Worm (Caenorhabditis elegans) whole organism, late embryonic: ENCODE measurements around the gene srbc-48.

Source experiments
- C38D4.7 ChIP-seq: fragments of 200-800 bp; sonication (Bioruptor generic); optimal IDR thresholded peaks from 2 replicates; lab custom pipeline; 2018; ENCODE audit warnings: mild to moderate bottlenecking, missing genetic modification characterization, moderate library complexity, missing compliant biosample characterization
- Y22D7AL.16 ChIP-seq: sonication (generic microtip); optimal IDR thresholded peaks from 2 replicates; lab custom pipeline; 2016; ENCODE audit warnings: missing genetic modification characterization, missing compliant biosample characterization
- ceh-14 ChIP-seq: sonication (generic microtip); optimal IDR thresholded peaks from 2 replicates; lab custom pipeline; 2016; ENCODE audit warnings: missing genotype, missing genetic modification characterization, missing compliant biosample characterization
- ceh-2 ChIP-seq: sonication (generic microtip); optimal IDR thresholded peaks from 2 replicates; lab custom pipeline; 2016; ENCODE audit warnings: missing genotype, missing genetic modification characterization, missing compliant biosample characterization
- ceh-24 ChIP-seq: sonication (generic microtip); optimal IDR thresholded peaks from 2 replicates; lab custom pipeline; 2016; ENCODE audit warnings: mild to moderate bottlenecking, missing genetic modification characterization, missing compliant biosample characterization
- ceh-31 ChIP-seq: sonication (generic microtip); optimal IDR thresholded peaks from 2 replicates; lab custom pipeline; 2016; ENCODE audit warnings: missing genetic modification characterization, missing compliant biosample characterization
- ceh-45 ChIP-seq: fragments of 200-800 bp; sonication (Bioruptor generic); IDR thresholded peaks from 2 replicates; pipeline ENCODE4 v1.3.6; 2022; ENCODE audit warnings: missing genetic modification reagents, missing genetic modification characterization, missing compliant biosample characterization
- ceh-6 ChIP-seq: fragments of 200-800 bp; sonication (Bioruptor generic); optimal IDR thresholded peaks from 2 replicates; lab custom pipeline; 2018; ENCODE audit warnings: mild to moderate bottlenecking, missing genetic modification characterization, missing compliant biosample characterization
- ceh-9 ChIP-seq: sonication (generic microtip); optimal IDR thresholded peaks from 2 replicates; lab custom pipeline; 2016; ENCODE audit warnings: mild to moderate bottlenecking, missing genetic modification characterization, inconsistent platforms, missing compliant biosample characterization
- che-1 ChIP-seq: sonication (generic microtip); optimal IDR thresholded peaks from 2 replicates; lab custom pipeline; 2016; ENCODE audit warnings: mild to moderate bottlenecking, missing genetic modification characterization, missing compliant biosample characterization
- dmd-4 ChIP-seq: sonication (generic microtip); optimal IDR thresholded peaks from 2 replicates; lab custom pipeline; 2016; ENCODE audit warnings: borderline replicate concordance, missing genetic modification characterization, missing compliant biosample characterization
- dve-1 ChIP-seq: sonication (generic microtip); optimal IDR thresholded peaks from 2 replicates; lab custom pipeline; 2017; ENCODE audit warnings: antibody characterized with exemption, mild to moderate bottlenecking, missing genetic modification characterization, missing compliant biosample characterization
- elt-2 ChIP-seq: sonication (generic microtip); optimal IDR thresholded peaks from 2 replicates; lab custom pipeline; 2016; ENCODE audit warnings: missing genetic modification reagents, missing genetic modification characterization, missing compliant biosample characterization
- eyg-1 ChIP-seq: sonication (generic microtip); optimal IDR thresholded peaks from 2 replicates; lab custom pipeline; 2016; ENCODE audit warnings: missing genotype, missing genetic modification characterization, missing compliant biosample characterization
- fax-1 ChIP-seq: sonication (generic microtip); optimal IDR thresholded peaks from 2 replicates; lab custom pipeline; 2016; ENCODE audit warnings: missing genotype, missing genetic modification characterization, missing compliant biosample characterization
- fkh-10 ChIP-seq: fragments of 150-350 bp; optimal IDR thresholded peaks from 2 replicates; lab custom pipeline; 2014; ENCODE audit warnings: missing biosample characterization, missing genetic modification reagents, missing genetic modification characterization
- fkh-6 ChIP-seq: sonication (generic microtip); optimal IDR thresholded peaks from 2 replicates; lab custom pipeline; 2016; ENCODE audit warnings: missing genetic modification characterization, missing compliant biosample characterization
- hlh-13 ChIP-seq: fragments of 200-800 bp; sonication (Bioruptor generic); optimal IDR thresholded peaks from 2 replicates; lab custom pipeline; 2018; ENCODE audit warnings: mild to moderate bottlenecking, missing genetic modification characterization, missing compliant biosample characterization
- hlh-15 ChIP-seq: sonication (generic microtip); optimal IDR thresholded peaks from 2 replicates; lab custom pipeline; 2016; ENCODE audit warnings: missing genetic modification characterization, missing compliant biosample characterization
- hlh-30 ChIP-seq: sonication (generic microtip); optimal IDR thresholded peaks from 2 replicates; lab custom pipeline; 2017; ENCODE audit warnings: antibody characterized with exemption, missing genetic modification characterization, missing compliant biosample characterization; ENCODE audit not compliant: insufficient read depth
- hlh-8 ChIP-seq: sonication (generic microtip); optimal IDR thresholded peaks from 2 replicates; lab custom pipeline; 2016; ENCODE audit warnings: missing genotype, missing genetic modification characterization, missing compliant biosample characterization
- mec-3 ChIP-seq: sonication (generic microtip); optimal IDR thresholded peaks from 2 replicates; lab custom pipeline; 2016; ENCODE audit warnings: borderline replicate concordance, missing genetic modification characterization, missing compliant biosample characterization
- nhr-232 ChIP-seq: sonication (generic microtip); optimal IDR thresholded peaks from 2 replicates; lab custom pipeline; 2016; ENCODE audit warnings: missing genetic modification characterization, missing compliant biosample characterization
- odd-2 ChIP-seq: sonication (generic microtip); optimal IDR thresholded peaks from 2 replicates; lab custom pipeline; 2017; ENCODE audit warnings: antibody characterized with exemption, mild to moderate bottlenecking, missing genetic modification characterization, missing compliant biosample characterization
- pag-3 ChIP-seq: sonication (generic microtip); optimal IDR thresholded peaks from 2 replicates; lab custom pipeline; 2016; ENCODE audit warnings: missing compliant biosample characterization, missing genetic modification characterization, borderline replicate concordance
- pax-1 ChIP-seq: fragments of 150-350 bp; optimal IDR thresholded peaks from 2 replicates; lab custom pipeline; 2014; ENCODE audit warnings: missing biosample characterization, missing genetic modification characterization
- pha-4 ChIP-seq: fragments of 150-350 bp; optimal IDR thresholded peaks from 2 replicates; lab custom pipeline; 2018; ENCODE audit warnings: missing biosample characterization, missing genetic modification reagents, missing genetic modification characterization
- pros-1 ChIP-seq: fragments of 150-350 bp; optimal IDR thresholded peaks from 2 replicates; lab custom pipeline; 2014; ENCODE audit warnings: missing biosample characterization, missing genetic modification reagents, missing genetic modification characterization
- ref-2 ChIP-seq: sonication (generic microtip); optimal IDR thresholded peaks from 2 replicates; lab custom pipeline; 2016; ENCODE audit warnings: missing genetic modification characterization, missing compliant biosample characterization
- sdc-2 ChIP-seq: sonication (generic microtip); optimal IDR thresholded peaks from 2 replicates; lab custom pipeline; 2016; ENCODE audit warnings: missing genotype, missing genetic modification characterization, missing compliant biosample characterization
- sox-2 ChIP-seq: fragments of 200-800 bp; sonication (Bioruptor generic); IDR thresholded peaks from 2 replicates; pipeline ENCODE4 v1.3.6; 2022; ENCODE audit warnings: missing genetic modification reagents, missing genetic modification characterization, missing compliant biosample characterization
- syd-9 ChIP-seq: sonication (generic microtip); optimal IDR thresholded peaks from 2 replicates; lab custom pipeline; 2016; ENCODE audit warnings: mild to moderate bottlenecking, missing genetic modification characterization, moderate library complexity, missing compliant biosample characterization
- ttx-3 ChIP-seq: sonication (generic microtip); optimal IDR thresholded peaks from 2 replicates; lab custom pipeline; 2016; ENCODE audit warnings: missing genetic modification reagents, missing genetic modification characterization, missing compliant biosample characterization
- zip-5 ChIP-seq: sonication (generic microtip); optimal IDR thresholded peaks from 2 replicates; lab custom pipeline; 2016; ENCODE audit warnings: missing genetic modification characterization, missing compliant biosample characterization

Gene srbc-48

DNA sequence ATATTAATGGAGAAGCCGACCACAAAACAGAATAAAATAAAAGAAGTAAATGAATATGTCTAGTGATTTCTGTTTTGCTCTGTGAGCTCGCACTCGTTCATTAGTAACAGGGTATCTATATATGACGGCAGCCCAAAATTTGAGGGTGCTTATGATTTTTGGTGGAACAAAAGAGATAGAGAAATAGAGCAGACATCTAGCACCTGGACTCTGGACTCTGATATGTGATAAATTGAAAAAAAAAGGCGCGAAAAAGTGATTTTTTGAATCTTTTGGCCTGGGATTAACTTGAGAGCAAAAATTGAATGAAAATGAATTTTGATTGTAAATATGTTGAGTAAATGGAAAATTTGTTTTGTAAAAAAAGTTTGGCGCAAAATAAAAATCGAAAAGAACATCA lies 43.4 kb upstream of the srbc-48 start, which contains the start of gene nhr-283:
Gene nhr-283, minus strand, starts transcription at position 101 of the 400 bp plus-strand sequence.
- TF ChIP-seq pros-1 = no peak
- TF ChIP-seq Y22D7AL.16 (tag; lab: Kevin White, UChicago) = no peak
- TF ChIP-seq ceh-31 (tag; lab: Kevin White, UChicago) = no peak
- no peak for TF ChIP-seq che-1 (tag; lab: Kevin White, UChicago)
- TF ChIP-seq, all 69 proteins: peak for 0

- TF ChIP-seq ceh-9 (tag; lab: Kevin White, UChicago) = no peak
- TF ChIP-seq C38D4.7 (GFP tag; lab: Kevin White, UChicago) = no peak
- TF ChIP-seq ceh-24 (tag; lab: Kevin White, UChicago) = no peak
- no peak for TF ChIP-seq ceh-45 (GFP tag; lab: Robert Waterston, UW)
- no peak for TF ChIP-seq pros-1
- TF ChIP-seq pax-1 (tag; lab: Kevin White, UChicago) = no peak
- TF ChIP-seq zip-5 (tag; lab: Kevin White, UChicago) = no peak
- TF ChIP-seq ceh-2 = no peak
- TF ChIP-seq pag-3 (tag; lab: Kevin White, UChicago) = no peak
- TF ChIP-seq sox-2 (GFP tag; lab: Robert Waterston, UW) = no peak
- no peak for TF ChIP-seq fkh-6 (tag; lab: Kevin White, UChicago)
- no peak for TF ChIP-seq syd-9 (tag; lab: Kevin White, UChicago)
- no peak for TF ChIP-seq ref-2
- no peak for TF ChIP-seq ttx-3
- TF ChIP-seq hlh-8 (tag; lab: Kevin White, UChicago) = no peak
- TF ChIP-seq nhr-232 = no peak
Measured at ce11 chrV:15779128-15779729, 40.9 kb upstream of the srbc-48 start, which contains the start of the genes nhr-285 and irld-52. nhr-285 (minus strand) TSS chrV:15779228. irld-52 (plus strand) TSS chrV:15779679.

DNA sequence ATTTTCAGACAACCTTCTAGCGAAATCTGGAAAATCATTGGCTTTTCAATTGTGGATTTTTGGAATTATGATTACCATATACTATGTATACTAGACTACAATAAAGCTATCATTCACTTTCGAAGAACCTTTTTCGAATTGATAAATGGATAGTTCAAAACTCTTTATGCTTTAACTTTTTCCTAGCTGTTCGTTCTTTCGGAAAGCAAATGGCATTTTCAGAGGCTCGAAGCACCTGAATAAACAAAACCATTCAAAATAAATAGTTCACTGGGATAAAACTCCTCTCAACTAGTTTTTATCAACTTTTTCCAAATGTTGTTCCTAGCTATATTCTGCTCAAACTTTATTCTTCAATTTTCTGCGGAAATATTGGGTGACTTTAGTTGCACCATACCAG lies 39.0 kb upstream of the srbc-48 start, which contains the start of gene T26E4.2:
Gene T26E4.2, plus strand, starts transcription at position 301 of the 400 bp plus-strand sequence.
- TF ChIP-seq sdc-2 (tag; lab: Kevin White, UChicago) (no peak), ceh-14 (no peak), dve-1 (tag; lab: Kevin White, UChicago) (no peak), ceh-24 (tag; lab: Kevin White, UChicago) (no peak), mec-3 (tag; lab: Kevin White, UChicago) (no peak), ceh-6 (GFP tag; lab: Kevin White, UChicago) (no peak), fkh-10 (GFP tag; lab: Kevin White, UChicago) (no peak), pha-4 (tag; lab: Kevin White, UChicago) (no peak), hlh-8 (tag; lab: Kevin White, UChicago) (no peak)

- TF ChIP-seq eyg-1 (tag; lab: Kevin White, UChicago) (no peak), hlh-15 (tag; lab: Kevin White, UChicago) (no peak), ceh-14 (no peak), hlh-8 (tag; lab: Kevin White, UChicago) (no peak), hlh-13 (no peak), dmd-4 (tag; lab: Kevin White, UChicago) (no peak), pha-4 (tag; lab: Kevin White, UChicago) (no peak), dve-1 (tag; lab: Kevin White, UChicago) (no peak), elt-2 (tag; lab: Kevin White, UChicago) (no peak), hlh-30 (tag; lab: Kevin White, UChicago) (no peak), fkh-10 (GFP tag; lab: Kevin White, UChicago) (no peak), fax-1 (tag; lab: Kevin White, UChicago) (no peak), ceh-2 (no peak), odd-2 (tag; lab: Kevin White, UChicago) (no peak), mec-3 (tag; lab: Kevin White, UChicago) (no peak)
Measured at ce11 chrV:15782494-15782893, 37.6 kb upstream of the srbc-48 start, which contains the start of gene T26E4.3. T26E4.3 (plus strand) TSS chrV:15782794.
